Worm (Caenorhabditis elegans): Measurements from ENCODE around the gene T14B4.19.

DNA sequence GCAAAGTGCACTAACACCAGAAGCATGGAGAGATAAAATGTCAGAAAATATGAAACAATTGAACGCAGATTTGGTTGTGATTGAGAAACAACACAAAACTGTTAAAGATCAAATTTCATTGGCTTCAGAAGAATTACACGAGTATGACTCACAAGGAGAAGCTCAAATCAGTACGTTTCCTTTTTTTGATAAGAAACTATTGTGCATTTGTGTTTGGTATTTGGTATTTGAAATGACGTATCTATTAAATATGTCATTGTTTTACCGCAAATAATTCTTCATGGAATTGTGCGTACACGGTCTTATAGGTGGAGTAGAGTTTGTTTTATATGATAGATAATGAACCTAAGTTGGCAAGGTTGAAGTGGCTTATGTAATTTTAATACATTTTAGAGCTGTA, 31.3 kb downstream of the T14B4.19 start:
- TF ChIP-seq mbf-1 (tag; optimal IDR thresholded peaks at IDR 0.05) (no peak), fos-1 (tag; optimal IDR thresholded peaks at IDR 0.05) (peak; percentile 94), snpc-4 (tag; optimal IDR thresholded peaks at IDR 0.05) (no peak)
